Worm (Caenorhabditis elegans) whole organism, L4 larva: ENCODE results near the gene F35D2.6.

Source experiments
- F10B5.3 ChIP-seq: sonication (generic microtip); optimal IDR thresholded peaks from 2 replicates; lab custom pipeline; 2016; ENCODE audit warnings: mild to moderate bottlenecking, missing genetic modification characterization, missing compliant biosample characterization
- F44E2.7 ChIP-seq: fragments of 200-800 bp; sonication (Bioruptor generic); IDR thresholded peaks from 2 replicates; pipeline ENCODE4 v2.1.2; 2022; ENCODE audit warnings: missing genetic modification characterization, missing compliant biosample characterization
- R02D3.7 ChIP-seq: fragments of 150-350 bp; sonication (generic microtip); optimal IDR thresholded peaks from 3 replicates; lab custom pipeline; 2014; ENCODE audit warnings: missing biosample characterization, missing genetic modification characterization
- T20F7.1 ChIP-seq: fragments of 200-800 bp; sonication (Bioruptor generic); optimal IDR thresholded peaks from 2 replicates; lab custom pipeline; 2018; ENCODE audit warnings: mild to moderate bottlenecking, missing genetic modification characterization, missing compliant biosample characterization
- Y105C5A.15 ChIP-seq: fragments of 200-800 bp; sonication (Bioruptor generic); IDR thresholded peaks from 2 replicates; pipeline ENCODE4 v1.3.6; 2022; ENCODE audit warnings: missing genetic modification characterization, missing compliant biosample characterization
- Y75B8A.6 ChIP-seq: fragments of 200-800 bp; sonication (Bioruptor generic); IDR thresholded peaks from 2 replicates; pipeline ENCODE4 v1.3.6; 2022; ENCODE audit warnings: missing genetic modification reagents, missing genetic modification characterization, missing compliant biosample characterization
- ZK337.2 ChIP-seq: fragments of 200-800 bp; sonication (Bioruptor generic); IDR thresholded peaks from 2 replicates; pipeline ENCODE4 v1.3.6; 2022; ENCODE audit warnings: missing genetic modification reagents, missing genetic modification characterization, missing compliant biosample characterization
- ZK546.5 ChIP-seq, 2 experiments: sonication (generic microtip); optimal IDR thresholded peaks; 2 replicates each; lab custom pipeline; 2017; ENCODE audit warnings: missing biosample characterization in 2 of 2, missing genetic modification characterization in 2 of 2
- aha-1 ChIP-seq: fragments of 150-350 bp; peaks from one replicate; lab custom pipeline; 2014; ENCODE audit warnings: missing biosample characterization, missing genetic modification characterization
- ceh-20 ChIP-seq: fragments of 200-800 bp; sonication (Bioruptor generic); IDR thresholded peaks from 2 replicates; pipeline ENCODE4 v1.3.6; 2022; ENCODE audit warnings: missing genetic modification reagents, missing genetic modification characterization, missing compliant biosample characterization
- ceh-28 ChIP-seq: fragments of 150-350 bp; optimal IDR thresholded peaks from 2 replicates; lab custom pipeline; 2014; ENCODE audit warnings: missing biosample characterization, missing genetic modification reagents, missing genetic modification characterization
- ceh-44 ChIP-seq: fragments of 200-800 bp; sonication (Bioruptor generic); IDR thresholded peaks from 2 replicates; pipeline ENCODE4 v1.3.6; 2022; ENCODE audit warnings: missing genetic modification reagents, missing genetic modification characterization, missing compliant biosample characterization
- ceh-82 ChIP-seq: sonication (generic microtip); optimal IDR thresholded peaks from 2 replicates; lab custom pipeline; 2017; ENCODE audit warnings: missing biosample characterization, missing genetic modification characterization
- daf-12 ChIP-seq: fragments of 150-350 bp; optimal IDR thresholded peaks from 2 replicates; lab custom pipeline; 2014; ENCODE audit warnings: missing biosample characterization, missing genetic modification reagents, missing genetic modification characterization
- daf-16 ChIP-seq, 3 experiments: sonication (generic microtip); optimal IDR thresholded peaks; 2 replicates each; lab custom pipeline; 2016 to 2017; ENCODE audit warnings: missing genetic modification characterization in 3 of 3, missing genetic modification reagents in 3 of 3, mild to moderate bottlenecking in 2 of 3, missing compliant biosample characterization in 2 of 3, missing biosample characterization in 1 of 3, moderate library complexity in 1 of 3
- daf-19 ChIP-seq: fragments of 200-800 bp; sonication (Bioruptor generic); conservative IDR thresholded peaks from 2 replicates; pipeline ENCODE4 v1.3.6; 2022; ENCODE audit warnings: missing genetic modification characterization, missing compliant biosample characterization
- dmd-6 ChIP-seq: fragments of 200-800 bp; sonication (Bioruptor generic); IDR thresholded peaks from 2 replicates; pipeline ENCODE4 v1.3.6; 2022; ENCODE audit warnings: missing genetic modification reagents, missing genetic modification characterization, missing compliant biosample characterization
- dmd-8 ChIP-seq: fragments of 200-800 bp; sonication (Bioruptor generic); IDR thresholded peaks from 2 replicates; pipeline ENCODE4 v1.3.6; 2022; ENCODE audit warnings: missing genetic modification characterization, missing compliant biosample characterization
- dmd-9 ChIP-seq: fragments of 200-800 bp; sonication (Bioruptor generic); IDR thresholded peaks from 2 replicates; pipeline ENCODE4 v1.3.6; 2022; ENCODE audit warnings: missing genetic modification reagents, missing genetic modification characterization, missing compliant biosample characterization
- dpl-1 ChIP-seq: fragments of 150-350 bp; optimal IDR thresholded peaks from 2 replicates; lab custom pipeline; 2014; ENCODE audit warnings: missing biosample characterization, missing genetic modification reagents, missing genetic modification characterization
- egl-27 ChIP-seq: sonication (generic microtip); optimal IDR thresholded peaks from 3 replicates; lab custom pipeline; 2017; ENCODE audit warnings: missing biosample characterization, missing genetic modification reagents, missing genetic modification characterization
- gei-8 ChIP-seq: fragments of 200-800 bp; sonication (Bioruptor generic); optimal IDR thresholded peaks from 2 replicates; lab custom pipeline; 2018; ENCODE audit warnings: mild to moderate bottlenecking, missing genetic modification characterization, missing compliant biosample characterization
- hif-1 ChIP-seq, 2 experiments: sonication (generic microtip); optimal IDR thresholded peaks; 2 replicates each; lab custom pipeline; 2016 to 2017; ENCODE audit warnings: missing compliant biosample characterization in 2 of 2, missing genetic modification characterization in 2 of 2, missing genetic modification reagents in 2 of 2, missing genotype in 2 of 2, mild to moderate bottlenecking in 1 of 2
- hlh-30 ChIP-seq: sonication (generic microtip); optimal IDR thresholded peaks from 2 replicates; lab custom pipeline; 2017; ENCODE audit warnings: antibody characterized with exemption, mild to moderate bottlenecking, missing genetic modification characterization, missing compliant biosample characterization; ENCODE audit not compliant: insufficient read depth
- lim-7 ChIP-seq: fragments of 200-800 bp; sonication (Bioruptor generic); IDR thresholded peaks from 2 replicates; pipeline ENCODE4 v1.3.6; 2022; ENCODE audit warnings: missing genetic modification characterization, missing compliant biosample characterization
- lin-13 ChIP-seq: fragments of 150-350 bp; optimal IDR thresholded peaks from 2 replicates; lab custom pipeline; 2014; ENCODE audit warnings: missing biosample characterization, missing genetic modification reagents, missing genetic modification characterization
- lin-29 ChIP-seq: fragments of 200-800 bp; sonication (Bioruptor generic); IDR thresholded peaks from 2 replicates; pipeline ENCODE4 v1.3.6; 2022; ENCODE audit warnings: missing genetic modification reagents, missing genetic modification characterization, missing compliant biosample characterization
- lin-38 ChIP-seq: fragments of 200-800 bp; sonication (Bioruptor generic); IDR thresholded peaks from 2 replicates; pipeline ENCODE4 v1.3.6; 2022; ENCODE audit warnings: missing genetic modification reagents, missing genetic modification characterization, missing compliant biosample characterization
- lsy-2 ChIP-seq, 2 experiments: fragments of 150-350 bp in 1 of 2; sonication (generic microtip) in 1 of 2; optimal IDR thresholded peaks; 2 replicates each; lab custom pipeline; 2014 to 2017; ENCODE audit warnings: missing biosample characterization in 2 of 2, missing genetic modification characterization in 2 of 2
- madf-5 ChIP-seq, 2 experiments: fragments of 200-800 bp; sonication (Bioruptor generic); IDR thresholded peaks; 2 replicates each; pipeline ENCODE4 v1.3.6; 2022; ENCODE audit warnings: missing compliant biosample characterization in 2 of 2, missing genetic modification characterization in 2 of 2
- mdl-1 ChIP-seq, 2 experiments: fragments of 150-350 bp in 1 of 2; sonication (generic microtip) in 1 of 2; optimal IDR thresholded peaks; 2 replicates each; lab custom pipeline; 2014 to 2017; ENCODE audit warnings: missing biosample characterization in 2 of 2, missing genetic modification characterization in 2 of 2
- mep-1 ChIP-seq: fragments of 150-350 bp; sonication (generic microtip); optimal IDR thresholded peaks from 3 replicates; lab custom pipeline; 2014; ENCODE audit warnings: missing biosample characterization, missing genetic modification characterization
- nhr-11 ChIP-seq: fragments of 150-350 bp; optimal IDR thresholded peaks from 2 replicates; lab custom pipeline; 2014; ENCODE audit warnings: missing biosample characterization, missing genetic modification characterization
- nhr-237 ChIP-seq: sonication (generic microtip); optimal IDR thresholded peaks from 2 replicates; lab custom pipeline; 2017; ENCODE audit warnings: missing biosample characterization, missing genetic modification characterization
- nhr-28 ChIP-seq: fragments of 150-350 bp; optimal IDR thresholded peaks from 2 replicates; lab custom pipeline; 2014; ENCODE audit warnings: missing biosample characterization, missing genetic modification characterization
- nhr-48 ChIP-seq: sonication (generic microtip); optimal IDR thresholded peaks from 2 replicates; lab custom pipeline; 2016; ENCODE audit warnings: mild to moderate bottlenecking, missing genetic modification characterization, missing compliant biosample characterization
- php-3 ChIP-seq: fragments of 200-800 bp; sonication (Bioruptor generic); IDR thresholded peaks from 2 replicates; pipeline ENCODE4 v1.3.6; 2022; ENCODE audit warnings: missing genetic modification reagents, missing genetic modification characterization, missing compliant biosample characterization
- pqm-1 ChIP-seq: sonication (generic microtip); optimal IDR thresholded peaks from 2 replicates; lab custom pipeline; 2017; ENCODE audit warnings: missing biosample characterization, missing genetic modification characterization
- saeg-2 ChIP-seq: fragments of 200-800 bp; sonication (Bioruptor generic); IDR thresholded peaks from 2 replicates; pipeline ENCODE4 v1.3.6; 2022; ENCODE audit warnings: missing genetic modification reagents, missing genetic modification characterization, missing compliant biosample characterization
- set-16 ChIP-seq: fragments of 200-800 bp; sonication (Bioruptor generic); IDR thresholded peaks from 2 replicates; pipeline ENCODE4 v1.3.6; 2022; ENCODE audit warnings: missing genetic modification reagents, missing genetic modification characterization, missing compliant biosample characterization
- snpc-1.2 ChIP-seq: fragments of 200-800 bp; sonication (Bioruptor generic); IDR thresholded peaks from 2 replicates; pipeline ENCODE4 v1.3.6; 2022; ENCODE audit warnings: missing genetic modification reagents, missing genetic modification characterization, missing compliant biosample characterization
- spr-1 ChIP-seq: sonication (generic microtip); optimal IDR thresholded peaks from 2 replicates; lab custom pipeline; 2016; ENCODE audit warnings: mild to moderate bottlenecking, missing genetic modification characterization, missing compliant biosample characterization
- tra-1 ChIP-seq: fragments of 200-800 bp; sonication (Bioruptor generic); IDR thresholded peaks from 2 replicates; pipeline ENCODE4 v1.3.6; 2022; ENCODE audit warnings: missing genetic modification reagents, missing genetic modification characterization, missing compliant biosample characterization
- unc-130 ChIP-seq: sonication (generic microtip); optimal IDR thresholded peaks from 2 replicates; lab custom pipeline; 2016; ENCODE audit warnings: missing genetic modification reagents, missing genetic modification characterization, missing compliant biosample characterization
- unc-62 ChIP-seq, 3 experiments: fragments of 150-350 bp in 1 of 3; sonication (generic microtip); optimal IDR thresholded peaks in 2 of 3; peaks in 1 of 3; 1 replicate in 1 of 3; 2 replicates in 2 of 3; lab custom pipeline; 2014 to 2017; ENCODE audit warnings: missing biosample characterization in 3 of 3, missing genetic modification characterization in 3 of 3, missing genetic modification reagents in 3 of 3, missing genotype in 1 of 3
- zfp-2 ChIP-seq: sonication (generic microtip); optimal IDR thresholded peaks from 2 replicates; lab custom pipeline; 2016; ENCODE audit warnings: mild to moderate bottlenecking, missing genetic modification characterization, missing compliant biosample characterization
- zip-11 ChIP-seq: fragments of 200-800 bp; sonication (Bioruptor generic); IDR thresholded peaks from 2 replicates; pipeline ENCODE4 v1.3.6; 2022; ENCODE audit warnings: missing genetic modification characterization, missing compliant biosample characterization
- ztf-7 ChIP-seq: fragments of 150-350 bp; optimal IDR thresholded peaks from 2 replicates; lab custom pipeline; 2014; ENCODE audit warnings: missing biosample characterization, missing genetic modification characterization

Gene F35D2.6

DNA sequence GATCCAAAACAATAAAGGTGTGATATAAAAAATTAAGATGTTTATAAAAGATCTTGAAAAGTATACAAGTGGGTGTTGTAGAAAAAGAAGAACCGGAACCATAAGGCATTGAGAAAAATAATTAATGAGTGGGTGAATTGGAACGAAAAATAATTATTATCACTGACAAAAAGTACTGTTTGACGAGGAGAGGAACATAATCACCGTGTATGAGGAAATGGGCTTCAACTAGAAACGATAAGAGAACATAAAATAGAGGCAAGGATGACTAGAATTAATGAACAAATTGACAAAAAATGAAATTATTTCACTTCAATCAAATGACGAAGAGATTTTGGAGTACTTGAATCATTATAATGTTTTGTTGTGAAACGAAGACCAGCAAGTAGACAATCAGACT lies 40.7 kb downstream of the F35D2.6 start:
- TF ChIP-seq egl-27 (tag; lab: Kevin White, UChicago) (no peak), saeg-2 (GFP tag; lab: Robert Waterston, UW) (no peak), dpl-1 (GFP tag; lab: Kevin White, UChicago) (no peak), dmd-6 (GFP tag; lab: Robert Waterston, UW) (0 out of 2 replicates have a peak, but pooled peaks have one; percentile 19), nhr-237 (tag; lab: Kevin White, UChicago) (no peak), nhr-11 (no peak), lsy-2 (tag; optimal IDR thresholded peaks at IDR 0.05; lab: Kevin White, UChicago) (peak; percentile 4 to 23), lin-38 (GFP tag; lab: Robert Waterston, UW) (no peak), ZK337.2 (GFP tag; lab: Robert Waterston, UW) (no peak), aha-1 (peak; percentile 63), lin-13 (GFP tag; lab: Kevin White, UChicago) (no peak), mep-1 (tag; lab: Kevin White, UChicago) (peak; percentile 11), ZK546.5 (tag; optimal IDR thresholded peaks at IDR 0.05; lab: Kevin White, UChicago) (no peak), dmd-8 (GFP tag; lab: Robert Waterston, UW) (no peak), ceh-28 (no peak), madf-5 (GFP tag; IDR thresholded peaks at IDR 0.05; lab: Robert Waterston, UW) (no peak), T20F7.1 (GFP tag; lab: Kevin White, UChicago) (no peak), Y105C5A.15 (no peak), unc-130 (GFP tag; lab: Kevin White, UChicago) (no peak), F10B5.3 (tag; lab: Kevin White, UChicago) (no peak), Y75B8A.6 (GFP tag; lab: Robert Waterston, UW) (no peak), hif-1 (tag; optimal IDR thresholded peaks at IDR 0.05; lab: Kevin White, UChicago) (no peak), nhr-28 (tag; lab: Kevin White, UChicago) (peak; percentile 72), snpc-1.2 (no peak), nhr-48 (tag; lab: Kevin White, UChicago) (no peak), daf-16 (GFP tag; optimal IDR thresholded peaks at IDR 0.05; lab: Kevin White, UChicago) (no peak), daf-16 (tag; optimal IDR thresholded peaks at IDR 0.05; lab: Kevin White, UChicago) (peak; percentile 18), set-16 (GFP tag; lab: Robert Waterston, UW) (no peak), ceh-44 (GFP tag; lab: Robert Waterston, UW) (no peak), pqm-1 (tag; lab: Kevin White, UChicago) (peak; percentile 92), ztf-7 (tag; lab: Kevin White, UChicago) (no peak)

DNA sequence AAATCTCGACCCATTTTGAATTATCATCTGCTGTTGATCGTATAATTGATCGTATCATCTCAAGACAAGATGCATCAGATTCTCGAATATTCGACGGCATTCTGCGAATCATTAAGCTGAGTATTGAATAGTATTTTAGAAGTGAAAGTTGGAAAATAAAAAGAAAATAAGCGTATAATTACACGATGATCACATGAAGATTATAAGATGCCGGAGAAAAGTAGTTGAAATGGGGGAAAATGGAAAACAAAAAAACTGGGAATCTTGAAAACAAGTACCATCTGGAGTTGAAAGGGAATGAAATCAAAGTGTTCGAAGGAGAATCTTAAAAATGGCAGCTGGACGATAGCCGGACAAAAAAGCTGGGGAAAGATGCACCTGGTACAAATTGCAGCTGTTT lies 42.9 kb downstream of the F35D2.6 start, which contains the start of gene R07G3.8:
Gene R07G3.8, minus strand, starts transcription at position 101 of the 400 bp plus-strand sequence.
- TF ChIP-seq zfp-2 (tag; lab: Kevin White, UChicago), result no peak
- no peak for TF ChIP-seq Y75B8A.6 (GFP tag; lab: Robert Waterston, UW)
- no peak for TF ChIP-seq php-3
- TF ChIP-seq zip-11 (GFP tag; lab: Robert Waterston, UW), result no peak
- no peak for TF ChIP-seq ceh-20
- TF ChIP-seq ZK337.2 (GFP tag; lab: Robert Waterston, UW), result no peak
- no peak for TF ChIP-seq mep-1 (tag; lab: Kevin White, UChicago)
- TF ChIP-seq nhr-28 (tag; lab: Kevin White, UChicago), result no peak
- no peak for TF ChIP-seq ceh-82
- no peak for TF ChIP-seq F44E2.7 (GFP tag; lab: Robert Waterston, UW)
- no peak for TF ChIP-seq spr-1 (tag; lab: Kevin White, UChicago)
- TF ChIP-seq tra-1 (GFP tag; lab: Robert Waterston, UW), result no peak

DNA sequence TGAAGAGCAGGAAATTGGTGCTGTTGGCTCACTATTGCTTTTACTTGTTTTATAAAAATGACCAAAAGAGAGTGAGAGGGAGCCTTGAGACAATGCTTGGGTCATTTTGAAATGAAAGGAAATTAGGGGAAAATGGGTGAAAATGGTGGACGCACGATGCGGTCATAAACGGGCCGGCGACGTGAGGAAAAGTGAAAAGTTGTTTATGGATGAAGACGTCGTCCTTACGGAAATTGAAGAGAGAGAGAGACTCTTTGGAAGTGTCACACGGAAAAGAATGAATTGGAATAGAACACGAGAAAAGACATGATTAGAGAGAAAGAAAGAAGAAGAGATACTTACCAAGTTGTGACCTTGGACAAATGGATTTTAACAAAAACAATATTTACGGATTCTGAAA lies 44.0 kb downstream of the F35D2.6 start:
- TF ChIP-seq daf-19 (GFP tag; lab: Robert Waterston, UW), result no peak
- no peak for TF ChIP-seq lin-29 (GFP tag; lab: Robert Waterston, UW)
- no peak for TF ChIP-seq lim-7 (GFP tag; lab: Robert Waterston, UW)
- TF ChIP-seq unc-62 (GFP tag; optimal IDR thresholded peaks at IDR 0.05 in 1 of 2; lab: Kevin White, UChicago), result peak in 1 of 2 experiments; percentile 70
- TF ChIP-seq unc-62 (tag; optimal IDR thresholded peaks at IDR 0.05; lab: Kevin White, UChicago), result no peak
- no peak for TF ChIP-seq daf-12 (tag; lab: Kevin White, UChicago)
- TF ChIP-seq R02D3.7 (tag; lab: Kevin White, UChicago), result no peak
- peak; percentile 20 for TF ChIP-seq aha-1
- no peak for TF ChIP-seq gei-8 (GFP tag; lab: Kevin White, UChicago)
- TF ChIP-seq hlh-30 (tag; lab: Kevin White, UChicago), result peak; percentile 57
- TF ChIP-seq mdl-1 (tag; optimal IDR thresholded peaks at IDR 0.05; lab: Kevin White, UChicago), result peak in 1 of 2 experiments; percentile 19
- no peak for TF ChIP-seq ceh-20
- TF ChIP-seq pqm-1 (tag; lab: Kevin White, UChicago), result no peak
- no peak for TF ChIP-seq lin-13 (GFP tag; lab: Kevin White, UChicago)
- no peak for TF ChIP-seq dmd-9 (GFP tag; lab: Robert Waterston, UW)
- TF ChIP-seq set-16 (GFP tag; lab: Robert Waterston, UW), result no peak
